Worm (Caenorhabditis elegans): Measurements from ENCODE around the gene let-92.
A peak's percentile ranks its signal among the peaks of the same experiment; 100 is the strongest.

let-92 gene

DNA sequence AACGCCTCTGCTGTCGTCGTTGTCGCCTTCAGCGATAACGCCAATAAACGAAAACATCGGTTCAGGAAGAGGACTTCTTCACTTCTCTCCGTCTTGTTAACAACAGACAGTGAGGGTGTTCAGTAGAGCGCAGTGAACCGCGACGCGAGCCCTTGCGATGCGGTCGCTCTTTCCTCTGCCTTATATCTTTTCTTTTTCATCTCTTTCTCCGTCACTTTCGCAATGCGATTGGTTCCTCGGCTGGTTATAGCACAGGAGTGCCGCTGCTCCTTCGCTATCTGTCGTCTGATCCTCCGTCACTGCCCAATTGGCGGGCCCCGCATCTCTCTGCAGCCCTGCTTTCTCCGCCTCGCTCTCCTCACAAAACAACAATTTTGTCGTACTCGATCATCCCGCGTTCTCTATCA is 1.1 kb upstream of the let-92 start (continued):
- no peak for TF ChIP-seq unc-130 (GFP tag; optimal IDR thresholded peaks at IDR 0.05)
- peak; percentile 51 for TF ChIP-seq lin-40 (tag; optimal IDR thresholded peaks at IDR 0.05)
- TF ChIP-seq nhr-80 (tag; optimal IDR thresholded peaks at IDR 0.05) = peak; percentile 57
- TF ChIP-seq madf-3 (GFP tag; IDR thresholded peaks at IDR 0.05) = peak; percentile 84
- peak; percentile 71; the same call in 1 of the 2 replicates for TF ChIP-seq nfyb-1 (GFP tag; IDR thresholded peaks at IDR 0.05)
- no peak for TF ChIP-seq F57C9.4 (tag; optimal IDR thresholded peaks at IDR 0.05)
- 0 out of 2 replicates have a peak, but pooled peaks have one; percentile 25 for TF ChIP-seq egl-18 (GFP tag; IDR thresholded peaks at IDR 0.05)
- TF ChIP-seq hrde-1 (tag; optimal IDR thresholded peaks at IDR 0.05; ENCODE audit: borderline replicate concordance) = no peak
- 0 out of 2 replicates have a peak, but pooled peaks have one; percentile 43 for TF ChIP-seq Y53G8AR.9 (GFP tag; conservative IDR thresholded peaks at IDR 0.05)
- TF ChIP-seq nhr-27 (tag; optimal IDR thresholded peaks at IDR 0.05) = no peak
- no peak for TF ChIP-seq ceh-79 (tag; optimal IDR thresholded peaks at IDR 0.05)
- TF ChIP-seq madf-10 (tag; optimal IDR thresholded peaks at IDR 0.05) = peak; percentile 23
- peak; percentile 20 for TF ChIP-seq athp-1 (tag; optimal IDR thresholded peaks at IDR 0.05)
- TF ChIP-seq sea-2 (GFP tag; IDR thresholded peaks at IDR 0.05) = no peak
- peak; percentile 29 for TF ChIP-seq atf-7 (tag; optimal IDR thresholded peaks at IDR 0.05)
- peak; percentile 53 for TF ChIP-seq somi-1 (GFP tag; optimal IDR thresholded peaks at IDR 0.05)
- 0 out of 2 replicates have a peak, but pooled peaks have one; percentile 20 for TF ChIP-seq hmg-20 (GFP tag; IDR thresholded peaks at IDR 0.05)
- peak; percentile 56 for TF ChIP-seq zim-3 (tag; optimal IDR thresholded peaks at IDR 0.05)
- no peak for TF ChIP-seq F33H1.4 (GFP tag; IDR thresholded peaks at IDR 0.05)
- no peak for TF ChIP-seq mxl-1 (tag; optimal IDR thresholded peaks at IDR 0.05)
- no peak for TF ChIP-seq bed-2 (GFP tag; IDR thresholded peaks at IDR 0.05)
- peak; percentile 7 for TF ChIP-seq gei-17 (GFP tag; optimal IDR thresholded peaks at IDR 0.05)
- TF ChIP-seq rcor-1 (GFP tag; IDR thresholded peaks at IDR 0.05) = peak; percentile 56; the same call in 1 of the 2 replicates
- TF ChIP-seq pbrm-1 (GFP tag; IDR thresholded peaks at IDR 0.05) = 0 out of 2 replicates have a peak, but pooled peaks have one; percentile 5
- no peak for TF ChIP-seq ztf-26 (tag; optimal IDR thresholded peaks at IDR 0.05)
- TF ChIP-seq B0261.1 (tag; optimal IDR thresholded peaks at IDR 0.05) = no peak
- TF ChIP-seq ceh-27 (GFP tag; optimal IDR thresholded peaks at IDR 0.05) = peak; percentile 82
- TF ChIP-seq B0336.3 (GFP tag; IDR thresholded peaks at IDR 0.05) = peak; percentile 66
- no peak for TF ChIP-seq snpc-4 (GFP tag; optimal IDR thresholded peaks at IDR 0.05)
- TF ChIP-seq snpc-4 (tag; optimal IDR thresholded peaks at IDR 0.05) = peak in 2 of 4 experiments; percentile 21 to 27
- no peak for TF ChIP-seq B0035.1 (tag; optimal IDR thresholded peaks at IDR 0.05)
- no peak for TF ChIP-seq T07F8.4 (tag; optimal IDR thresholded peaks at IDR 0.05)
- no peak for TF ChIP-seq mel-28 (tag; optimal IDR thresholded peaks at IDR 0.05; ENCODE audit: borderline replicate concordance)
- no peak for TF ChIP-seq mes-4 (tag; optimal IDR thresholded peaks at IDR 0.05)
- TF ChIP-seq F39B2.1 (GFP tag; IDR thresholded peaks at IDR 0.05) = no peak
- TF ChIP-seq let-607 (tag; optimal IDR thresholded peaks at IDR 0.05) = no peak
- TF ChIP-seq snpc-1.3 (tag; optimal IDR thresholded peaks at IDR 0.05; ENCODE audit: insufficient read depth) = no peak
- TF ChIP-seq lsy-27 (tag; optimal IDR thresholded peaks at IDR 0.05; ENCODE audit: borderline replicate concordance, insufficient read depth) = no peak
- peak; percentile 53 for TF ChIP-seq K11D2.4 (GFP tag; IDR thresholded peaks at IDR 0.05)
- TF ChIP-seq F52B5.7 (tag; optimal IDR thresholded peaks at IDR 0.05) = peak; percentile 5
- no peak for TF ChIP-seq F23B12.7 (tag; optimal IDR thresholded peaks at IDR 0.05; ENCODE audit: insufficient read depth)
- peak; percentile 86 for TF ChIP-seq K12H6.12 (tag; optimal IDR thresholded peaks at IDR 0.05)

Data from whole organism, young adult.